Fruit fly (Drosophila melanogaster) whole organism, embryonic: Measurements from ENCODE around the gene CG3726.
A peak's percentile ranks its signal among the peaks of the same experiment; 100 is the strongest.

ENCODE experiments used
- Antp ChIP-seq: fragments of 200-800 bp; sonication (Bioruptor generic); optimal IDR thresholded peaks from 3 replicates; lab custom pipeline; 2016; ENCODE audit warnings: missing biosample characterization, missing genetic modification characterization
- Bgb ChIP-seq: fragments of 200-800 bp; sonication (Bioruptor generic); IDR thresholded peaks from 2 replicates; pipeline ENCODE4 v1.3.6; 2022; ENCODE audit warnings: missing biosample characterization, missing genetic modification characterization; ENCODE audit not compliant: partially characterized antibody
- CG10147 ChIP-seq: fragments of 200-800 bp; sonication (Bioruptor generic); optimal IDR thresholded peaks from 2 replicates; lab custom pipeline; 2019; ENCODE audit warnings: missing biosample characterization, mild to moderate bottlenecking, missing genetic modification characterization, moderate library complexity
- CG12391 ChIP-seq: fragments of 200-800 bp; sonication (Bioruptor generic); optimal IDR thresholded peaks from 3 replicates; lab custom pipeline; 2018; ENCODE audit warnings: missing biosample characterization, mild to moderate bottlenecking, missing genetic modification characterization, moderate library complexity
- CG12744 ChIP-seq: fragments of 200-800 bp; sonication (Bioruptor generic); optimal IDR thresholded peaks from 2 replicates; lab custom pipeline; 2016; ENCODE audit warnings: missing biosample characterization, missing genetic modification characterization
- CG14965 ChIP-seq: fragments of 200-800 bp; sonication (Bioruptor generic); optimal IDR thresholded peaks from 2 replicates; lab custom pipeline; 2016; ENCODE audit warnings: missing biosample characterization, missing genetic modification characterization, borderline replicate concordance
- CG15011 ChIP-seq: fragments of 200-800 bp; sonication (Bioruptor generic); optimal IDR thresholded peaks from 3 replicates; lab custom pipeline; 2018; ENCODE audit warnings: missing biosample characterization, mild to moderate bottlenecking, missing genetic modification characterization
- CG15073 ChIP-seq: fragments of 200-800 bp; sonication (Bioruptor generic); optimal IDR thresholded peaks from 2 replicates; lab custom pipeline; 2016; ENCODE audit warnings: missing biosample characterization, missing genetic modification characterization
- CG15479 ChIP-seq: fragments of 200-800 bp; sonication (Bioruptor generic); optimal IDR thresholded peaks from 3 replicates; lab custom pipeline; 2019; ENCODE audit warnings: missing biosample characterization, mild to moderate bottlenecking, missing genetic modification characterization, moderate library complexity
- CG15696 ChIP-seq: fragments of 200-800 bp; sonication (Bioruptor generic); optimal IDR thresholded peaks from 2 replicates; lab custom pipeline; 2019; ENCODE audit warnings: missing biosample characterization, mild to moderate bottlenecking, missing genetic modification characterization, moderate library complexity
- CG17612 ChIP-seq: fragments of 200-800 bp; sonication (Bioruptor generic); IDR thresholded peaks from 2 replicates; pipeline ENCODE4 v1.3.6; 2022; ENCODE audit warnings: missing biosample characterization, missing genetic modification characterization
- CG17912 ChIP-seq: fragments of 200-800 bp; sonication (Bioruptor generic); optimal IDR thresholded peaks from 2 replicates; lab custom pipeline; 2018; ENCODE audit warnings: missing biosample characterization, mild to moderate bottlenecking, missing genetic modification characterization
- CG32772 ChIP-seq: fragments of 200-800 bp; sonication (Bioruptor generic); IDR thresholded peaks from 2 replicates; pipeline ENCODE4 v1.3.6; 2022; ENCODE audit warnings: missing biosample characterization, missing genetic modification characterization
- CG3847 ChIP-seq: fragments of 200-800 bp; sonication (Bioruptor generic); IDR thresholded peaks from 2 replicates; pipeline ENCODE4 v1.3.6; 2022; ENCODE audit warnings: missing biosample characterization, missing genetic modification characterization
- CG4820 ChIP-seq: fragments of 200-800 bp; sonication (Bioruptor generic); optimal IDR thresholded peaks from 3 replicates; lab custom pipeline; 2016; ENCODE audit warnings: missing biosample characterization, missing genetic modification characterization
- CG5953 ChIP-seq: fragments of 200-800 bp; sonication (Bioruptor generic); IDR thresholded peaks from 2 replicates; pipeline ENCODE4 v1.3.6; 2022; ENCODE audit warnings: missing biosample characterization, missing genetic modification characterization
- CG6689 ChIP-seq: fragments of 200-800 bp; sonication (Bioruptor generic); IDR thresholded peaks from 2 replicates; pipeline ENCODE4 v1.3.6; 2022; ENCODE audit warnings: missing biosample characterization, missing genetic modification characterization
- CG7745 ChIP-seq: fragments of 200-800 bp; sonication (Bioruptor generic); optimal IDR thresholded peaks from 2 replicates; lab custom pipeline; 2018; ENCODE audit warnings: missing biosample characterization, mild to moderate bottlenecking, missing genetic modification characterization, moderate library complexity
- CG8924 ChIP-seq: fragments of 200-800 bp; optimal IDR thresholded peaks from 3 replicates; lab custom pipeline; 2019; ENCODE audit warnings: missing biosample characterization, mild to moderate bottlenecking, missing genetic modification characterization, moderate library complexity
- CG9609 ChIP-seq: fragments of 200-800 bp; sonication (Bioruptor generic); optimal IDR thresholded peaks from 3 replicates; lab custom pipeline; 2016; ENCODE audit warnings: missing biosample characterization, missing genetic modification characterization
- CG9727 ChIP-seq: fragments of 200-800 bp; sonication (Bioruptor generic); optimal IDR thresholded peaks from 3 replicates; lab custom pipeline; 2017; ENCODE audit warnings: missing biosample characterization, mild to moderate bottlenecking, missing genetic modification characterization
- CkIIα-i1 ChIP-seq: fragments of 200-800 bp; sonication (Bioruptor generic); IDR thresholded peaks from 2 replicates; pipeline ENCODE4 v1.3.6; 2022; ENCODE audit warnings: missing biosample characterization, missing genetic modification characterization
- Dbx ChIP-seq: fragments of 200-800 bp; sonication (Bioruptor generic); IDR thresholded peaks from 3 replicates; pipeline ENCODE4 v1.3.6; 2022; ENCODE audit warnings: missing biosample characterization, missing genetic modification characterization
- E2f1 ChIP-seq: fragments of 200-800 bp; sonication (Bioruptor generic); IDR thresholded peaks from 2 replicates; pipeline ENCODE4 v1.3.6; 2022; ENCODE audit warnings: missing biosample characterization, missing genetic modification characterization
- Gsc ChIP-seq: fragments of 200-800 bp; sonication (Bioruptor generic); IDR thresholded peaks from 2 replicates; pipeline ENCODE4 v1.3.6; 2022; ENCODE audit warnings: missing biosample characterization, missing genetic modification characterization
- HmgZ ChIP-seq: fragments of 200-800 bp; sonication (Bioruptor generic); optimal IDR thresholded peaks from 2 replicates; lab custom pipeline; 2018; ENCODE audit warnings: missing biosample characterization, mild to moderate bottlenecking, missing genetic modification characterization
- NFAT ChIP-seq: fragments of 200-800 bp; sonication (Bioruptor generic); IDR thresholded peaks from 2 replicates; pipeline ENCODE4 v1.3.6; 2022; ENCODE audit warnings: missing biosample characterization, missing genetic modification characterization
- Neu2 ChIP-seq: fragments of 200-800 bp; sonication (Bioruptor generic); optimal IDR thresholded peaks from 3 replicates; lab custom pipeline; 2016; ENCODE audit warnings: missing biosample characterization, missing genetic modification characterization, borderline replicate concordance
- Trl ChIP-seq, 3 experiments: fragments of >200 bp in 2 of 3; fragments of 200-800 bp in 1 of 3; sonication (Bioruptor generic) in 1 of 3; optimal IDR thresholded peaks; 2 replicates in 1 of 3; 3 replicates in 2 of 3; lab custom pipeline; 2016 to 2017; ENCODE audit warnings: missing biosample characterization in 1 of 3, missing genetic modification characterization in 1 of 3
- br ChIP-seq: fragments of >200 bp; optimal IDR thresholded peaks from 2 replicates; lab custom pipeline; 2017
- btn ChIP-seq: fragments of 200-800 bp; sonication (Bioruptor generic); optimal IDR thresholded peaks from 2 replicates; lab custom pipeline; 2016; ENCODE audit warnings: missing biosample characterization, missing genetic modification characterization
- chn ChIP-seq: fragments of 200-800 bp; sonication (Bioruptor generic); optimal IDR thresholded peaks from 2 replicates; lab custom pipeline; 2016; ENCODE audit warnings: missing biosample characterization, missing genetic modification characterization
- dm ChIP-seq: fragments of 200-800 bp; sonication (Bioruptor generic); optimal IDR thresholded peaks from 3 replicates; lab custom pipeline; 2016; ENCODE audit warnings: missing biosample characterization, missing genetic modification characterization
- ewg ChIP-seq: fragments of 200-800 bp; sonication (Bioruptor generic); optimal IDR thresholded peaks from 3 replicates; lab custom pipeline; 2017; ENCODE audit warnings: mild to moderate bottlenecking, missing biosample characterization, missing genetic modification reagents, missing genetic modification characterization
- gsb-n ChIP-seq: fragments of 200-800 bp; sonication (Bioruptor generic); optimal IDR thresholded peaks from 3 replicates; lab custom pipeline; 2018; ENCODE audit warnings: missing biosample characterization, mild to moderate bottlenecking, missing genetic modification characterization
- h ChIP-seq: fragments of >200 bp; optimal IDR thresholded peaks from 2 replicates; lab custom pipeline; 2017
- kah ChIP-seq: fragments of 200-800 bp; sonication (Bioruptor generic); optimal IDR thresholded peaks from 2 replicates; lab custom pipeline; 2018; ENCODE audit warnings: missing biosample characterization, mild to moderate bottlenecking, missing genetic modification characterization
- lab ChIP-seq: fragments of 200-800 bp; sonication (Bioruptor generic); optimal IDR thresholded peaks from 3 replicates; lab custom pipeline; 2017; ENCODE audit warnings: missing biosample characterization, missing genetic modification characterization, mild to moderate bottlenecking, moderate library complexity, missing genetic modification reagents
- maf-S ChIP-seq: fragments of 200-800 bp; sonication (Bioruptor generic); optimal IDR thresholded peaks from 2 replicates; lab custom pipeline; 2016; ENCODE audit warnings: missing biosample characterization, missing genetic modification characterization
- nerfin-2 ChIP-seq: fragments of 200-800 bp; sonication (Bioruptor generic); IDR thresholded peaks from 2 replicates; pipeline ENCODE4 v1.3.6; 2022; ENCODE audit warnings: missing biosample characterization, missing genetic modification characterization; ENCODE audit not compliant: partially characterized antibody
- nom ChIP-seq: fragments of 200-800 bp; sonication (Bioruptor generic); optimal IDR thresholded peaks from 2 replicates; lab custom pipeline; 2017; ENCODE audit warnings: missing biosample characterization, missing genetic modification characterization, mild to moderate bottlenecking, moderate library complexity, missing genetic modification reagents
- pb ChIP-seq: fragments of 200-800 bp; sonication (Bioruptor generic); optimal IDR thresholded peaks from 3 replicates; lab custom pipeline; 2016; ENCODE audit warnings: missing biosample characterization, missing genetic modification characterization
- pfk ChIP-seq: fragments of 200-800 bp; sonication (Bioruptor generic); optimal IDR thresholded peaks from 2 replicates; lab custom pipeline; 2018; ENCODE audit warnings: missing biosample characterization, mild to moderate bottlenecking, missing genetic modification characterization, moderate library complexity
- pho ChIP-seq: fragments of 200-800 bp; sonication (Bioruptor generic); optimal IDR thresholded peaks from 2 replicates; lab custom pipeline; 2016; ENCODE audit warnings: missing biosample characterization, missing genetic modification characterization
- pnt ChIP-seq: fragments of 200-800 bp; sonication (Bioruptor generic); optimal IDR thresholded peaks from 3 replicates; lab custom pipeline; 2016; ENCODE audit warnings: missing biosample characterization, missing genetic modification characterization
- pzg ChIP-seq: fragments of 200-800 bp; sonication (Bioruptor generic); optimal IDR thresholded peaks from 3 replicates; lab custom pipeline; 2018; ENCODE audit warnings: missing biosample characterization, mild to moderate bottlenecking, missing genetic modification characterization, moderate library complexity
- shn ChIP-seq: fragments of 200-800 bp; sonication (Bioruptor generic); optimal IDR thresholded peaks from 3 replicates; lab custom pipeline; 2016; ENCODE audit warnings: missing biosample characterization, missing genetic modification characterization
- vvl ChIP-seq: fragments of 200-800 bp; sonication (Bioruptor generic); IDR thresholded peaks from 2 replicates; pipeline ENCODE4 v1.3.6; 2022; ENCODE audit warnings: missing biosample characterization, missing genetic modification characterization
- wdn ChIP-seq: fragments of 200-800 bp; sonication (Bioruptor generic); IDR thresholded peaks from 2 replicates; pipeline ENCODE4 v1.3.6; 2022; ENCODE audit warnings: missing biosample characterization, missing genetic modification characterization
- zfh1 ChIP-seq: fragments of 200-800 bp; sonication (Bioruptor generic); IDR thresholded peaks from 3 replicates; pipeline ENCODE4 v1.3.6; 2022; ENCODE audit warnings: missing biosample characterization, missing genetic modification characterization

Gene CG3726

DNA sequence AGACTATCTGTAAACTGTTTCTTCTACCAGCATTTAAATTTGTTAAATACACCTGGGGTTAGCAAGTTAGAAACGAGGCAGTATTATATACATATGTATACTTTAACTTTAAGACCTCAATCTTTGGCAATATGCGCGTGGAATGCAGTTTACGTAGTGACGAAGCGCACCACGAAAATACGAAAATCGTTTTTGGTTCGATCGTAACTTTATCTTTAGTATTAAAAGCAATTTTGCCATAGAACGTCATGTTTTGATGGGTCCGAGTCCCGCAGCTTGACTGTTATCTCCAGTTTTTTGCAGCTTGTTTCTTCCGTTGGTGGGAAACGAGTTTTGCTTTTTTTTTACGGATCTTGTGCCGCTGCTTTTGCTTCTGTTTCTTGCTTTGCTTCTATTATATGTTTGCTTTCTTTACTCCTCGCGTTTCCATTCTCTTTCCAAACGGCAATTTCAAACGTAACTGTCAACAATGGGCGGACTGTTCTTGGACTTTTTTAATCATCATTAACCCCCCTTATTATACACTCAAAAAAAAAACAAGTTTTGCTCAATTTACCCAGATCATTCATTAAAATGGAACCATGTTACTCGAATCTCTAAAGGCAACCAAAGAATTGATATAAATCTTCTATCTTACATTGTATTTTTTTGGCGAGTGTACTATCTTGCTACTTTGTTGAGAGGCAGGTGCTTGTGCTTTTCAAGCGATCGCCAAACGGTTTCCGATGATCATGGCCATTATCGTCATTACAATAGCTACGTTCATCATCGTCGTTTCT is 25.0 kb upstream of the CG3726 start (continued):
- TF ChIP-seq CG7745 (no peak), pnt (no peak), zfh1 (peak; percentile 49; the same call in 2 of the 3 replicates), CG32772 (GFP tag; lab: Robert Waterston, UW) (0 out of 2 replicates have a peak, but pooled peaks have one; percentile 31), pb (GFP tag; lab: Kevin White, UChicago) (no peak), gsb-n (tag; lab: Kevin White, UChicago) (peak; percentile 3), pho (GFP tag; lab: Kevin White, UChicago) (peak; percentile 62), ewg (GFP tag; lab: Kevin White, UChicago) (no peak), HmgZ (tag; lab: Kevin White, UChicago) (peak; percentile 59), Trl (optimal IDR thresholded peaks at IDR 0.05; lab: Kevin White, UChicago) (no peak), Trl (GFP tag; optimal IDR thresholded peaks at IDR 0.05; lab: Kevin White, UChicago) (no peak), CG4820 (GFP tag; lab: Kevin White, UChicago) (no peak), nerfin-2 (GFP tag; lab: Robert Waterston, UW) (no peak), pzg (GFP tag; lab: Kevin White, UChicago) (no peak), maf-S (peak; percentile 47), dm (GFP tag; lab: Kevin White, UChicago) (peak; percentile 13), CG12391 (tag; lab: Kevin White, UChicago) (peak; percentile 43), kah (GFP tag; lab: Kevin White, UChicago) (no peak), h (lab: Kevin White, UChicago) (no peak), NFAT (GFP tag; lab: Robert Waterston, UW) (peak; percentile 51), Gsc (no peak), CG17912 (GFP tag; lab: Kevin White, UChicago) (no peak), CG15696 (tag; lab: Kevin White, UChicago) (no peak), pfk (GFP tag; lab: Kevin White, UChicago) (no peak), CG5953 (GFP tag; lab: Robert Waterston, UW) (no peak), CG9609 (GFP tag; lab: Kevin White, UChicago) (no peak), CkIIα-i1 (GFP tag; lab: Robert Waterston, UW) (no peak), CG12744 (no peak), CG15073 (GFP tag; lab: Kevin White, UChicago) (no peak), Neu2 (no peak), nom (no peak), btn (GFP tag; lab: Kevin White, UChicago) (no peak), CG3847 (GFP tag; lab: Robert Waterston, UW) (no peak; the same call in 1 of the 2 replicates), E2f1 (no peak), CG15011 (GFP tag; lab: Kevin White, UChicago) (no peak), CG10147 (GFP tag; lab: Kevin White, UChicago) (no peak), CG9727 (GFP tag; lab: Kevin White, UChicago) (peak; percentile 53), CG15479 (GFP tag; lab: Kevin White, UChicago) (no peak), shn (GFP tag; lab: Kevin White, UChicago) (peak; percentile 15), CG6689 (no peak), vvl (GFP tag; lab: Robert Waterston, UW) (peak; percentile 66; the same call in 1 of the 2 replicates), CG17612 (GFP tag; lab: Robert Waterston, UW) (no peak), chn (GFP tag; lab: Kevin White, UChicago) (peak; percentile 21), CG14965 (no peak), Antp (peak; percentile 25), Bgb (GFP tag; lab: Robert Waterston, UW) (no peak), Dbx (peak; percentile 76; the same call in 2 of the 3 replicates), br (lab: Kevin White, UChicago) (no peak), CG8924 (tag; lab: Kevin White, UChicago) (no peak), wdn (GFP tag; lab: Robert Waterston, UW) (peak; percentile 40; the same call in 1 of the 2 replicates), lab (peak; percentile 63)
